Fruit fly (Drosophila melanogaster) whole organism, embryonic: ENCODE results near the gene Pits.

Source experiments
- BEAF-32 ChIP-seq: fragments of 200-800 bp; sonication (Bioruptor generic); optimal IDR thresholded peaks from 3 replicates; lab custom pipeline; 2017; ENCODE audit warnings: missing biosample characterization, missing genetic modification characterization, mild to moderate bottlenecking, moderate library complexity, missing genetic modification reagents
- Bdp1 ChIP-seq: fragments of 200-800 bp; sonication (Bioruptor generic); optimal IDR thresholded peaks from 3 replicates; lab custom pipeline; 2016; ENCODE audit warnings: missing biosample characterization, missing genetic modification characterization
- CG13894 ChIP-seq: fragments of 200-800 bp; sonication (Bioruptor generic); optimal IDR thresholded peaks from 3 replicates; lab custom pipeline; 2018; ENCODE audit warnings: missing biosample characterization, mild to moderate bottlenecking, missing genetic modification characterization, moderate library complexity
- CG14710 ChIP-seq: fragments of 200-800 bp; sonication (Bioruptor generic); optimal IDR thresholded peaks from 3 replicates; lab custom pipeline; 2019; ENCODE audit warnings: missing biosample characterization, mild to moderate bottlenecking, missing genetic modification characterization, moderate library complexity
- CG14965 ChIP-seq: fragments of 200-800 bp; sonication (Bioruptor generic); optimal IDR thresholded peaks from 2 replicates; lab custom pipeline; 2016; ENCODE audit warnings: missing biosample characterization, missing genetic modification characterization, borderline replicate concordance
- CG15479 ChIP-seq: fragments of 200-800 bp; sonication (Bioruptor generic); optimal IDR thresholded peaks from 3 replicates; lab custom pipeline; 2019; ENCODE audit warnings: missing biosample characterization, mild to moderate bottlenecking, missing genetic modification characterization, moderate library complexity
- CG17328 ChIP-seq: fragments of 200-800 bp; sonication (Bioruptor generic); IDR thresholded peaks from 2 replicates; pipeline ENCODE4 v1.3.6; 2022; ENCODE audit warnings: missing biosample characterization, missing genetic modification characterization
- CG17612 ChIP-seq: fragments of 200-800 bp; sonication (Bioruptor generic); IDR thresholded peaks from 2 replicates; pipeline ENCODE4 v1.3.6; 2022; ENCODE audit warnings: missing biosample characterization, missing genetic modification characterization
- CG17802 ChIP-seq: fragments of 200-800 bp; sonication (Bioruptor generic); optimal IDR thresholded peaks from 2 replicates; lab custom pipeline; 2018; ENCODE audit warnings: missing biosample characterization, mild to moderate bottlenecking, missing genetic modification characterization, moderate library complexity
- CG18619 ChIP-seq: fragments of 200-800 bp; sonication (Bioruptor generic); optimal IDR thresholded peaks from 3 replicates; lab custom pipeline; 2017; ENCODE audit warnings: missing biosample characterization, mild to moderate bottlenecking, missing genetic modification characterization
- CG31441 ChIP-seq: fragments of 200-800 bp; sonication (Bioruptor generic); IDR thresholded peaks from 2 replicates; pipeline ENCODE4 v1.3.6; 2022; ENCODE audit warnings: missing biosample characterization, missing genetic modification characterization
- CG32532 ChIP-seq: fragments of 200-800 bp; sonication (Bioruptor generic); IDR thresholded peaks from 2 replicates; pipeline ENCODE4 v1.3.6; 2022; ENCODE audit warnings: missing biosample characterization, missing genetic modification characterization
- CG34376 ChIP-seq: fragments of 200-800 bp; sonication (Bioruptor generic); optimal IDR thresholded peaks from 2 replicates; lab custom pipeline; 2018; ENCODE audit warnings: missing biosample characterization, mild to moderate bottlenecking, missing genetic modification characterization
- CG4282 ChIP-seq: fragments of 200-800 bp; sonication (Bioruptor generic); optimal IDR thresholded peaks from 2 replicates; lab custom pipeline; 2016; ENCODE audit warnings: missing biosample characterization, missing genetic modification characterization
- CG4360 ChIP-seq: fragments of 200-800 bp; sonication (Bioruptor generic); IDR thresholded peaks from 2 replicates; pipeline ENCODE4 v1.3.6; 2022; ENCODE audit warnings: missing biosample characterization, missing genetic modification characterization
- CG4424 ChIP-seq: fragments of 200-800 bp; sonication (Bioruptor generic); optimal IDR thresholded peaks from 3 replicates; lab custom pipeline; 2016; ENCODE audit warnings: missing biosample characterization, missing genetic modification characterization
- CG7786 ChIP-seq: fragments of 200-800 bp; sonication (Bioruptor generic); optimal IDR thresholded peaks from 2 replicates; lab custom pipeline; 2016; ENCODE audit warnings: missing biosample characterization, missing genetic modification characterization
- CG7963 ChIP-seq: fragments of 200-800 bp; sonication (Bioruptor generic); IDR thresholded peaks from 3 replicates; pipeline ENCODE4 v1.3.6; 2022; ENCODE audit warnings: missing biosample characterization, missing genetic modification characterization; ENCODE audit not compliant: partially characterized antibody
- CkIIα-i1 ChIP-seq: fragments of 200-800 bp; sonication (Bioruptor generic); IDR thresholded peaks from 2 replicates; pipeline ENCODE4 v1.3.6; 2022; ENCODE audit warnings: missing biosample characterization, missing genetic modification characterization
- D19A ChIP-seq: fragments of 200-800 bp; optimal IDR thresholded peaks from 3 replicates; lab custom pipeline; 2019; ENCODE audit warnings: missing biosample characterization, mild to moderate bottlenecking, missing genetic modification characterization, moderate library complexity
- Dip2 ChIP-seq: fragments of 200-800 bp; sonication (Bioruptor generic); IDR thresholded peaks from 2 replicates; pipeline ENCODE4 v1.3.6; 2022; ENCODE audit warnings: missing biosample characterization, missing genetic modification characterization
- Dip3 ChIP-seq: fragments of 200-800 bp; sonication (Bioruptor generic); optimal IDR thresholded peaks from 3 replicates; lab custom pipeline; 2016; ENCODE audit warnings: missing biosample characterization, missing genetic modification characterization
- Dp ChIP-seq: fragments of 200-800 bp; sonication (Bioruptor generic); optimal IDR thresholded peaks from 2 replicates; lab custom pipeline; 2018; ENCODE audit warnings: missing biosample characterization, mild to moderate bottlenecking, missing genetic modification characterization, moderate library complexity
- Ets65A ChIP-seq: fragments of 200-800 bp; sonication (Bioruptor generic); peaks from one replicate; lab custom pipeline; 2016; ENCODE audit warnings: missing biosample characterization, missing genetic modification characterization
- GATAe ChIP-seq: fragments of 200-800 bp; sonication (Bioruptor generic); conservative IDR thresholded peaks from 2 replicates; pipeline ENCODE4 v1.3.6; 2022; ENCODE audit warnings: missing biosample characterization, missing genetic modification characterization
- Gug ChIP-seq: fragments of 200-800 bp; sonication (Bioruptor generic); IDR thresholded peaks from 4 replicates; pipeline ENCODE4 v1.3.6; 2022; ENCODE audit warnings: missing biosample characterization, missing genetic modification characterization
- H15 ChIP-seq: fragments of 200-800 bp; sonication (Bioruptor generic); IDR thresholded peaks from 3 replicates; pipeline ENCODE4 v1.3.6; 2022; ENCODE audit warnings: missing biosample characterization, missing genetic modification characterization
- Hmr ChIP-seq: fragments of 200-800 bp; sonication (Bioruptor generic); optimal IDR thresholded peaks from 3 replicates; lab custom pipeline; 2017; ENCODE audit warnings: mild to moderate bottlenecking, missing biosample characterization, missing genetic modification reagents, missing genetic modification characterization
- Hr51 ChIP-seq, 2 experiments: fragments of 200-800 bp; sonication (Bioruptor generic); optimal IDR thresholded peaks; 2 replicates in 1 of 2; 3 replicates in 1 of 2; lab custom pipeline; 2016 to 2018; ENCODE audit warnings: missing biosample characterization in 2 of 2, missing genetic modification characterization in 2 of 2, mild to moderate bottlenecking in 1 of 2, moderate library complexity in 1 of 2
- Hsf ChIP-seq: fragments of 200-800 bp; sonication (Bioruptor generic); optimal IDR thresholded peaks from 3 replicates; lab custom pipeline; 2016; ENCODE audit warnings: missing biosample characterization, missing genetic modification characterization
- Mad ChIP-seq: fragments of 200-800 bp; sonication (Bioruptor generic); optimal IDR thresholded peaks from 2 replicates; lab custom pipeline; 2016; ENCODE audit warnings: missing biosample characterization, missing genetic modification characterization
- NFAT ChIP-seq: fragments of 200-800 bp; sonication (Bioruptor generic); IDR thresholded peaks from 2 replicates; pipeline ENCODE4 v1.3.6; 2022; ENCODE audit warnings: missing biosample characterization, missing genetic modification characterization
- Oli ChIP-seq: fragments of 200-800 bp; sonication (Bioruptor generic); optimal IDR thresholded peaks from 2 replicates; lab custom pipeline; 2018; ENCODE audit warnings: missing biosample characterization, mild to moderate bottlenecking, missing genetic modification characterization, moderate library complexity
- Sox102F ChIP-seq: fragments of 200-800 bp; sonication (Bioruptor generic); optimal IDR thresholded peaks from 2 replicates; lab custom pipeline; 2018; ENCODE audit warnings: missing biosample characterization, mild to moderate bottlenecking, missing genetic modification characterization, moderate library complexity
- Tbp ChIP-seq: fragments of >200 bp; optimal IDR thresholded peaks from 2 replicates; lab custom pipeline; 2018; ENCODE audit warnings: missing biosample characterization, missing genetic modification characterization
- ab ChIP-seq: fragments of 200-800 bp; sonication (Bioruptor generic); optimal IDR thresholded peaks from 2 replicates; lab custom pipeline; 2016; ENCODE audit warnings: missing biosample characterization, missing genetic modification characterization
- bsh ChIP-seq, 2 experiments: fragments of 200-800 bp; sonication (Bioruptor generic); optimal IDR thresholded peaks; 2 replicates each; lab custom pipeline; 2017 to 2018; ENCODE audit warnings: mild to moderate bottlenecking in 2 of 2, missing biosample characterization in 2 of 2, missing genetic modification characterization in 2 of 2, moderate library complexity in 1 of 2
- gcm ChIP-seq: fragments of 200-800 bp; sonication (Bioruptor generic); optimal IDR thresholded peaks from 2 replicates; lab custom pipeline; 2019; ENCODE audit warnings: missing biosample characterization, mild to moderate bottlenecking, missing genetic modification characterization, moderate library complexity
- gcm2 ChIP-seq: fragments of 200-800 bp; sonication (Bioruptor generic); optimal IDR thresholded peaks from 2 replicates; lab custom pipeline; 2016; ENCODE audit warnings: missing biosample characterization, missing genetic modification characterization
- gsb-n ChIP-seq: fragments of 200-800 bp; sonication (Bioruptor generic); optimal IDR thresholded peaks from 3 replicates; lab custom pipeline; 2018; ENCODE audit warnings: missing biosample characterization, mild to moderate bottlenecking, missing genetic modification characterization
- ind ChIP-seq: fragments of 200-800 bp; sonication (Bioruptor generic); optimal IDR thresholded peaks from 3 replicates; lab custom pipeline; 2016; ENCODE audit warnings: missing biosample characterization, missing genetic modification characterization
- insv ChIP-seq, 2 experiments: fragments of 200-800 bp; sonication (Bioruptor generic); optimal IDR thresholded peaks; 3 replicates each; lab custom pipeline; 2016 to 2018; ENCODE audit warnings: missing biosample characterization in 2 of 2, missing genetic modification characterization in 2 of 2
- inv ChIP-seq: fragments of 200-800 bp; sonication (Bioruptor generic); IDR thresholded peaks from 2 replicates; pipeline ENCODE4 v1.3.6; 2022; ENCODE audit warnings: missing biosample characterization, missing genetic modification characterization; ENCODE audit not compliant: partially characterized antibody
- klu ChIP-seq: fragments of 200-800 bp; sonication (Bioruptor generic); IDR thresholded peaks from 2 replicates; pipeline ENCODE4 v1.3.6; 2022; ENCODE audit warnings: missing biosample characterization, missing genetic modification characterization
- luna ChIP-seq: fragments of 200-800 bp; sonication (Bioruptor generic); optimal IDR thresholded peaks from 2 replicates; lab custom pipeline; 2016; ENCODE audit warnings: missing biosample characterization, missing genetic modification characterization
- mam ChIP-seq: fragments of 200-800 bp; sonication (Bioruptor generic); optimal IDR thresholded peaks from 3 replicates; lab custom pipeline; 2016; ENCODE audit warnings: missing biosample characterization, missing genetic modification characterization
- sob ChIP-seq: fragments of 200-800 bp; sonication (Bioruptor generic); IDR thresholded peaks from 2 replicates; pipeline ENCODE4 v1.3.6; 2022; ENCODE audit warnings: missing biosample characterization, missing genetic modification characterization
- tin ChIP-seq: fragments of 200-800 bp; sonication (Bioruptor generic); optimal IDR thresholded peaks from 3 replicates; lab custom pipeline; 2016; ENCODE audit warnings: missing biosample characterization, missing genetic modification characterization
- trh ChIP-seq: fragments of 200-800 bp; sonication (Bioruptor generic); optimal IDR thresholded peaks from 2 replicates; lab custom pipeline; 2016; ENCODE audit warnings: missing biosample characterization, missing genetic modification characterization
- vvl ChIP-seq: fragments of 200-800 bp; sonication (Bioruptor generic); IDR thresholded peaks from 2 replicates; pipeline ENCODE4 v1.3.6; 2022; ENCODE audit warnings: missing biosample characterization, missing genetic modification characterization
- zfh1 ChIP-seq: fragments of 200-800 bp; sonication (Bioruptor generic); IDR thresholded peaks from 3 replicates; pipeline ENCODE4 v1.3.6; 2022; ENCODE audit warnings: missing biosample characterization, missing genetic modification characterization

Gene Pits

DNA sequence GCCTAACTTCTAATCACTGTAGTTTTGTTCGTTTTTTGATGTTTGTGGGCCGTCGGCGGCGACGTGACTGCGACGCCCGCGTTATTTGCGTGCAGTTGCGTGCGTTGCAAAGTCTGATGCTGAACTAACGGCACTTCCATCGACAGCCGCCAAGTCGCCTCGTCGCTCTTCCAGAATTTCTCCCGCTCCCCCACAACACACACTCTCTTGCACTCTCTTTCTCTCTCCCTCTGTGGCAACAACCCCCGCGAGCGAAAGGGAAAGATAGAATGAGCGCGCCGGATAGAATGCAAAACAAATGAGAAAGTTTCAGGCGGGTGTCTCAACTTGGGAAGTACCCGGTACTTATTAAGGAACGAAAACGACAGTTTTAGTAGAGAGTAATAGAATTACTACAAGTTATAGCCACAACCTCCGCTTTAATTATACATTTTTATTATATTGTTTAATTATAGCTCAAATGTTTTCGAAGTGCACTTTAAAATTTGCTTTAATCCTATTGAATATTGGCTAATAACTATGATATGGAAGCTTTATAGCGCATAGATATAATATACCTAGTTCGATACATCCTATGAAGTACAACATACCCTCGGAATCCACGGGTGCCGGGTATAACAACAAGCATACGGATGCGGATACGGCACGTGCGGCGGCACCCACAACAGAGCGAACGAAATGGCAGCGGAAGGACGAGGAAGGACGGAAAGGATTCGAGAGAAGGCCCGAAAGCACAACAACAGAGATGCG lies 36.0 kb downstream of the Pits start (continued):
- TF ChIP-seq Bdp1 (GFP tag; lab: Kevin White, UChicago) (no peak), BEAF-32 (GFP tag; lab: Kevin White, UChicago) (no peak), D19A (tag; lab: Kevin White, UChicago) (no peak), CG14965 (no peak), CG32532 (GFP tag; lab: Robert Waterston, UW) (no peak), H15 (GFP tag; lab: Robert Waterston, UW) (no peak), ab (GFP tag; lab: Kevin White, UChicago) (no peak), Gug (GFP tag; lab: Robert Waterston, UW) (no peak), CG4282 (GFP tag; lab: Kevin White, UChicago) (no peak), CG7963 (GFP tag; lab: Robert Waterston, UW) (no peak), CG18619 (GFP tag; lab: Kevin White, UChicago) (peak; percentile 13), CG4360 (GFP tag; lab: Robert Waterston, UW) (no peak), Dip2 (GFP tag; lab: Robert Waterston, UW) (no peak), GATAe (no peak), CG7786 (GFP tag; lab: Kevin White, UChicago) (no peak), insv (GFP tag; optimal IDR thresholded peaks at IDR 0.05; lab: Kevin White, UChicago) (no peak), mam (GFP tag; lab: Kevin White, UChicago) (no peak), tin (GFP tag; lab: Kevin White, UChicago) (no peak), Sox102F (GFP tag; lab: Kevin White, UChicago) (peak; percentile 41), Hr51 (GFP tag; optimal IDR thresholded peaks at IDR 0.05; lab: Kevin White, UChicago) (peak in 1 of 2 experiments; percentile 19), CG14710 (tag; lab: Kevin White, UChicago) (no peak), CG4424 (GFP tag; lab: Kevin White, UChicago) (no peak), CkIIα-i1 (GFP tag; lab: Robert Waterston, UW) (no peak), CG17802 (tag; lab: Kevin White, UChicago) (no peak), Mad (no peak), CG13894 (tag; lab: Kevin White, UChicago) (peak; percentile 31), CG17612 (GFP tag; lab: Robert Waterston, UW) (no peak), sob (GFP tag; lab: Robert Waterston, UW) (no peak), bsh (GFP tag; optimal IDR thresholded peaks at IDR 0.05; lab: Kevin White, UChicago) (peak in 1 of 2 experiments; percentile 44), CG31441 (GFP tag; lab: Robert Waterston, UW) (peak; percentile 58), klu (GFP tag; lab: Robert Waterston, UW) (no peak), ind (GFP tag; lab: Kevin White, UChicago) (no peak), Hmr (GFP tag; lab: Kevin White, UChicago) (peak; percentile 18), gcm (GFP tag; lab: Kevin White, UChicago) (no peak), CG34376 (no peak), Ets65A (GFP tag; lab: Kevin White, UChicago) (no peak), Oli (peak; percentile 23), Dip3 (GFP tag; lab: Kevin White, UChicago) (no peak), Tbp (GFP tag; lab: Kevin White, UChicago) (no peak), zfh1 (GFP tag; lab: Robert Waterston, UW) (no peak), gsb-n (tag; lab: Kevin White, UChicago) (no peak), inv (GFP tag; lab: Robert Waterston, UW) (no peak), CG15479 (no peak), luna (GFP tag; lab: Kevin White, UChicago) (no peak), CG17328 (GFP tag; lab: Robert Waterston, UW) (no peak), NFAT (no peak), vvl (GFP tag; lab: Robert Waterston, UW) (no peak), Hsf (GFP tag; lab: Kevin White, UChicago) (no peak), trh (GFP tag; lab: Kevin White, UChicago) (no peak), gcm2 (GFP tag; lab: Kevin White, UChicago) (no peak), Dp (GFP tag; lab: Kevin White, UChicago) (no peak)
